Fruit fly (Drosophila melanogaster): ENCODE data around the gene CG17192.

DNA sequence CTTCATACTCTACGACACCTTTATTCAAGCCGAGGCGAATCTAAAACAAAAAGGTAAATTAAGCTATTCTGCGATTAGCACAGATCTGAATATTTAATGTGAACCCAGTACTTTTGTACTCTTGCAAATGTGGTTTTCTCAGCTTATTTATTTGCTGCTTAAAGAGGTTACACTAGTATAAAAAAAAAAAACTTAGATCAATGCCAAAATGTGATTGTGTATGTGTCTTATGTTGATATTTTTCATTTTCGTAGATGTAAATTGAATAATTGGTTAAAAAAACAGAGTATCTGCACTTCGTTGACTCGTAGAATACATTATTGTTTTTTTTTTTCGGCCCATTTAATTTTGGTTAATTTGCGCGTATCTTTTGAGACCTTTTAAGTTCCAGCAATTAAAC is 48.3 kb downstream of the CG17192 start:
- TF ChIP-seq Hr4 (GFP tag; optimal IDR thresholded peaks at IDR 0.05) (no peak), topi (GFP tag; optimal IDR thresholded peaks at IDR 0.05) (no peak), Smox (GFP tag; optimal IDR thresholded peaks at IDR 0.05) (no peak), CG1621 (tag; optimal IDR thresholded peaks at IDR 0.05) (no peak), CG6792 (GFP tag; optimal IDR thresholded peaks at IDR 0.05) (no peak), CG7368 (GFP tag; optimal IDR thresholded peaks at IDR 0.05) (no peak), Lpt (GFP tag; optimal IDR thresholded peaks at IDR 0.05) (no peak), CG16779 (tag; optimal IDR thresholded peaks at IDR 0.05) (no peak), svp (GFP tag) (no peak), CG32006 (GFP tag; optimal IDR thresholded peaks at IDR 0.05) (no peak), Ets96B (tag; optimal IDR thresholded peaks at IDR 0.05) (no peak), dac (GFP tag; optimal IDR thresholded peaks at IDR 0.05) (no peak), pdm3 (GFP tag; optimal IDR thresholded peaks at IDR 0.05) (no peak)
